Worm (Caenorhabditis elegans): ENCODE measurements around the gene srt-28.

Gene srt-28

ce11 chrV:2664525-2665053 lies 48.8 kb downstream of the srt-28 start, which contains the start of gene ndx-2 (continued):
- TF ChIP-seq lir-1 (GFP tag; conservative IDR thresholded peaks at IDR 0.05) = no peak
- 0 out of 2 replicates have a peak, but pooled peaks have one; percentile 49 for TF ChIP-seq Y56A3A.18 (GFP tag; IDR thresholded peaks at IDR 0.05)
- TF ChIP-seq nhr-120 (GFP tag; IDR thresholded peaks at IDR 0.05) = no peak
- TF ChIP-seq egl-44 (GFP tag; IDR thresholded peaks at IDR 0.05) = peak; percentile 72; the same call in 1 of the 2 replicates
- TF ChIP-seq ztf-26 (tag; optimal IDR thresholded peaks at IDR 0.05) = peak; percentile 17
- TF ChIP-seq snpc-4 (GFP tag; optimal IDR thresholded peaks at IDR 0.05) = peak; percentile 28
- peak in 3 of 4 experiments; percentile 12 to 55 (median 23) for TF ChIP-seq snpc-4 (tag; optimal IDR thresholded peaks at IDR 0.05)
- TF ChIP-seq lin-26 (GFP tag; IDR thresholded peaks at IDR 0.05) = peak; percentile 98
- TF ChIP-seq B0261.1 (tag; optimal IDR thresholded peaks at IDR 0.05) = peak; percentile 76
- peak; percentile 80 for TF ChIP-seq nhr-90 (tag; optimal IDR thresholded peaks at IDR 0.05)
- TF ChIP-seq hmg-1.2 (GFP tag; IDR thresholded peaks at IDR 0.05) = peak; percentile 61
- peak; percentile 33; the same call in 1 of the 2 replicates for TF ChIP-seq madf-3 (GFP tag; IDR thresholded peaks at IDR 0.05)
- TF ChIP-seq lin-35 (GFP tag; optimal IDR thresholded peaks at IDR 0.05) = peak in 1 of 3 experiments; percentile 24
- peak; percentile 66 for TF ChIP-seq madf-6 (GFP tag; IDR thresholded peaks at IDR 0.05)
- TF ChIP-seq ceh-58 (GFP tag; IDR thresholded peaks at IDR 0.05) = 0 out of 2 replicates have a peak, but pooled peaks have one; percentile 75
- peak; percentile 8 for TF ChIP-seq atf-7 (tag; optimal IDR thresholded peaks at IDR 0.05)
- TF ChIP-seq T26A5.8 (tag; optimal IDR thresholded peaks at IDR 0.05) = peak; percentile 3
- TF ChIP-seq ztf-3 (GFP tag; optimal IDR thresholded peaks at IDR 0.05) = no peak
- peak; percentile 13 for TF ChIP-seq nhr-80 (tag; optimal IDR thresholded peaks at IDR 0.05)
- TF ChIP-seq T07F8.4 (tag; optimal IDR thresholded peaks at IDR 0.05) = peak; percentile 45
- TF ChIP-seq ztf-6 (GFP tag; IDR thresholded peaks at IDR 0.05) = no peak
- peak; percentile 65 for TF ChIP-seq rcor-1 (GFP tag; IDR thresholded peaks at IDR 0.05)
- TF ChIP-seq ceh-40 (GFP tag; IDR thresholded peaks at IDR 0.05) = 0 out of 2 replicates have a peak, but pooled peaks have one; percentile 22
- peak in 1 of 2 experiments; percentile 69 for TF ChIP-seq rec-8 (tag; optimal IDR thresholded peaks at IDR 0.05)
- TF ChIP-seq cebp-1 (GFP tag; IDR thresholded peaks at IDR 0.05) = no peak
- TF ChIP-seq cebp-1 (tag; optimal IDR thresholded peaks at IDR 0.05) = peak; percentile 42
- TF ChIP-seq B0019.2 (GFP tag; conservative IDR thresholded peaks at IDR 0.05) = no peak
- TF ChIP-seq somi-1 (GFP tag; optimal IDR thresholded peaks at IDR 0.05) = peak; percentile 1
- no peak for TF ChIP-seq ama-1 (optimal IDR thresholded peaks at IDR 0.05)
- TF ChIP-seq ama-1 (GFP tag; optimal IDR thresholded peaks at IDR 0.05) = peak in 1 of 2 experiments; percentile 83
- TF ChIP-seq ceh-100 (GFP tag; IDR thresholded peaks at IDR 0.05) = 0 out of 2 replicates have a peak, but pooled peaks have one; percentile 28
- TF ChIP-seq lsl-1 (GFP tag; optimal IDR thresholded peaks at IDR 0.05) = peak; percentile 59
- TF ChIP-seq F10E7.11 (tag; optimal IDR thresholded peaks at IDR 0.05) = peak; percentile 1
- TF ChIP-seq attf-6 (GFP tag; IDR thresholded peaks at IDR 0.05) = peak; percentile 60; the same call in 1 of the 2 replicates
- peak; percentile 66 for TF ChIP-seq rpc-1 (optimal IDR thresholded peaks at IDR 0.05)
- TF ChIP-seq rpc-1 (tag; optimal IDR thresholded peaks at IDR 0.05) = peak; percentile 81
- TF ChIP-seq Y95B8A.8 (GFP tag; IDR thresholded peaks at IDR 0.05) = 0 out of 2 replicates have a peak, but pooled peaks have one; percentile 65
- TF ChIP-seq athp-1 (tag; optimal IDR thresholded peaks at IDR 0.05) = peak; percentile 72
- peak; percentile 33 for TF ChIP-seq efl-1 (GFP tag; optimal IDR thresholded peaks at IDR 0.05)
- TF ChIP-seq ztf-18 (tag; optimal IDR thresholded peaks at IDR 0.05) = peak; percentile 73
- peak; percentile 68 for TF ChIP-seq mcd-1 (GFP tag; IDR thresholded peaks at IDR 0.05)
- TF ChIP-seq xnd-1 (tag; optimal IDR thresholded peaks at IDR 0.05) = no peak
- peak; percentile 48 for TF ChIP-seq F49E8.2 (tag; optimal IDR thresholded peaks at IDR 0.05; ENCODE audit: insufficient read depth)
- TF ChIP-seq him-1 (tag; optimal IDR thresholded peaks at IDR 0.05) = peak; percentile 47
- peak; percentile 89 for TF ChIP-seq F57A8.1 (GFP tag; optimal IDR thresholded peaks at IDR 0.05)
- TF ChIP-seq ztf-25 (GFP tag; IDR thresholded peaks at IDR 0.05) = no peak
- peak; percentile 50 for TF ChIP-seq snpc-1.3 (tag; optimal IDR thresholded peaks at IDR 0.05; ENCODE audit: insufficient read depth)
- TF ChIP-seq snpc-3.4 (tag; optimal IDR thresholded peaks at IDR 0.05) = peak; percentile 43
